Worm (Caenorhabditis elegans) whole organism, young adult: ENCODE measurements around the gene cpr-6.
A peak's percentile ranks its signal among the peaks of the same experiment; 100 is the strongest.

Experiments
- B0336.3 ChIP-seq: fragments of 200-800 bp; sonication (Bioruptor generic); IDR thresholded peaks from 2 replicates; pipeline ENCODE4 v1.3.6; 2022; ENCODE audit warnings: missing genetic modification characterization, missing compliant biosample characterization
- C17E4.6 ChIP-seq: fragments of 200-800 bp; sonication (Bioruptor generic); IDR thresholded peaks from 2 replicates; pipeline ENCODE4 v1.3.6; 2022; ENCODE audit warnings: missing genetic modification reagents, missing genetic modification characterization, missing compliant biosample characterization
- F22D6.2 ChIP-seq: sonication (generic microtip); optimal IDR thresholded peaks from 2 replicates; lab custom pipeline; 2016; ENCODE audit warnings: mild to moderate bottlenecking, missing genetic modification characterization, missing compliant biosample characterization
- F23B12.7 ChIP-seq: sonication (generic microtip); optimal IDR thresholded peaks from 2 replicates; lab custom pipeline; 2017; ENCODE audit warnings: missing genetic modification characterization, mild to moderate bottlenecking, missing compliant biosample characterization, antibody characterized with exemption, moderate library complexity; ENCODE audit not compliant: insufficient read depth
- F37B4.10 ChIP-seq: fragments of 200-800 bp; sonication (Bioruptor generic); IDR thresholded peaks from 2 replicates; pipeline ENCODE4 v1.3.6; 2022; ENCODE audit warnings: missing genetic modification characterization, missing compliant biosample characterization
- T07F8.4 ChIP-seq: sonication (generic microtip); optimal IDR thresholded peaks from 2 replicates; lab custom pipeline; 2016; ENCODE audit warnings: mild to moderate bottlenecking, missing genetic modification characterization, moderate library complexity, missing compliant biosample characterization
- Y53G8AR.9 ChIP-seq: fragments of 200-800 bp; sonication (Bioruptor generic); conservative IDR thresholded peaks from 2 replicates; pipeline ENCODE4 v1.3.6; 2022; ENCODE audit warnings: missing genetic modification reagents, missing genetic modification characterization, missing compliant biosample characterization
- Y95B8A.8 ChIP-seq: fragments of 200-800 bp; sonication (Bioruptor generic); IDR thresholded peaks from 2 replicates; pipeline ENCODE4 v1.3.6; 2022; ENCODE audit warnings: missing genetic modification reagents, missing genetic modification characterization, missing compliant biosample characterization
- ZK185.1 ChIP-seq: sonication (generic microtip); optimal IDR thresholded peaks from 2 replicates; lab custom pipeline; 2016; ENCODE audit warnings: mild to moderate bottlenecking, missing genetic modification characterization, missing compliant biosample characterization; ENCODE audit not compliant: poor library complexity, severe bottlenecking
- aptf-2 ChIP-seq: fragments of 200-800 bp; sonication (Bioruptor generic); conservative IDR thresholded peaks from 2 replicates; pipeline ENCODE4 v1.3.6; 2022; ENCODE audit warnings: missing genetic modification reagents, missing genetic modification characterization, missing compliant biosample characterization
- bed-1 ChIP-seq: fragments of 200-800 bp; sonication (Bioruptor generic); IDR thresholded peaks from 2 replicates; pipeline ENCODE4 v1.3.6; 2022; ENCODE audit warnings: missing genetic modification reagents, missing genetic modification characterization, missing compliant biosample characterization
- ceh-100 ChIP-seq: fragments of 200-800 bp; sonication (Bioruptor generic); IDR thresholded peaks from 2 replicates; pipeline ENCODE4 v1.3.6; 2022; ENCODE audit warnings: missing genetic modification reagents, missing genetic modification characterization, missing compliant biosample characterization
- efl-1 ChIP-seq: fragments of 150-350 bp; optimal IDR thresholded peaks from 2 replicates; lab custom pipeline; 2014; ENCODE audit warnings: missing biosample characterization, missing genetic modification reagents, missing genetic modification characterization
- egl-18 ChIP-seq: fragments of 200-800 bp; sonication (Bioruptor generic); IDR thresholded peaks from 2 replicates; pipeline ENCODE4 v1.3.6; 2022; ENCODE audit warnings: missing genetic modification reagents, missing genetic modification characterization, missing compliant biosample characterization
- egl-44 ChIP-seq: fragments of 200-800 bp; sonication (Bioruptor generic); IDR thresholded peaks from 2 replicates; pipeline ENCODE4 v1.3.6; 2022; ENCODE audit warnings: missing genetic modification reagents, missing genetic modification characterization, missing compliant biosample characterization
- egrh-3 ChIP-seq: fragments of 200-800 bp; sonication (Bioruptor generic); IDR thresholded peaks from 2 replicates; pipeline ENCODE4 v1.3.6; 2022; ENCODE audit warnings: missing genetic modification reagents, missing genetic modification characterization, missing compliant biosample characterization
- him-1 ChIP-seq: sonication (generic microtip); optimal IDR thresholded peaks from 2 replicates; lab custom pipeline; 2016; ENCODE audit warnings: missing genotype, missing genetic modification reagents, missing genetic modification characterization, missing compliant biosample characterization
- hsf-1 ChIP-seq: fragments of 200-800 bp; sonication (Bioruptor generic); IDR thresholded peaks from 2 replicates; pipeline ENCODE4 v1.3.6; 2022; ENCODE audit warnings: missing genetic modification reagents, missing genetic modification characterization, missing compliant biosample characterization
- lag-1 ChIP-seq: fragments of 200-800 bp; sonication (Bioruptor generic); IDR thresholded peaks from 2 replicates; pipeline ENCODE4 v1.3.6; 2022; ENCODE audit warnings: missing genetic modification reagents, missing genetic modification characterization, missing compliant biosample characterization
- let-526 ChIP-seq: fragments of 200-800 bp; sonication (Bioruptor generic); IDR thresholded peaks from 2 replicates; pipeline ENCODE4 v1.3.6; 2022; ENCODE audit warnings: missing genetic modification reagents, missing genetic modification characterization, missing compliant biosample characterization
- lin-40 ChIP-seq: sonication (generic microtip); optimal IDR thresholded peaks from 2 replicates; lab custom pipeline; 2016; ENCODE audit warnings: missing genetic modification characterization, mild to moderate bottlenecking, missing compliant biosample characterization, missing genotype, missing genetic modification reagents
- lir-1 ChIP-seq: fragments of 200-800 bp; sonication (Bioruptor generic); conservative IDR thresholded peaks from 2 replicates; pipeline ENCODE4 v1.3.6; 2022; ENCODE audit warnings: missing genetic modification reagents, missing genetic modification characterization, missing compliant biosample characterization
- mcd-1 ChIP-seq: fragments of 200-800 bp; sonication (Bioruptor generic); IDR thresholded peaks from 2 replicates; pipeline ENCODE4 v1.3.6; 2022; ENCODE audit warnings: missing genetic modification reagents, missing genetic modification characterization, missing compliant biosample characterization
- nhr-120 ChIP-seq: fragments of 200-800 bp; sonication (Bioruptor generic); IDR thresholded peaks from 2 replicates; pipeline ENCODE4 v1.3.6; 2022; ENCODE audit warnings: missing genetic modification characterization, missing compliant biosample characterization
- nhr-179 ChIP-seq: sonication (generic microtip); optimal IDR thresholded peaks from 2 replicates; lab custom pipeline; 2016; ENCODE audit warnings: mild to moderate bottlenecking, missing genetic modification characterization, missing compliant biosample characterization
- nhr-27 ChIP-seq: fragments of 200-800 bp; sonication (Bioruptor generic); optimal IDR thresholded peaks from 2 replicates; lab custom pipeline; 2018; ENCODE audit warnings: mild to moderate bottlenecking, missing genetic modification characterization, moderate library complexity, missing compliant biosample characterization
- nhr-80 ChIP-seq: sonication (generic microtip); optimal IDR thresholded peaks from 2 replicates; lab custom pipeline; 2016; ENCODE audit warnings: missing genetic modification characterization, missing compliant biosample characterization
- rpc-1 ChIP-seq, 2 experiments: fragments of 150-350 bp in 1 of 2; sonication (generic microtip) in 1 of 2; optimal IDR thresholded peaks; 2 replicates each; lab custom pipeline; 2014 to 2018; ENCODE audit warnings: missing biosample characterization in 1 of 2, missing genetic modification characterization in 1 of 2, missing genetic modification reagents in 1 of 2, missing genotype in 1 of 2
- unc-62 ChIP-seq: fragments of 150-350 bp; optimal IDR thresholded peaks from 2 replicates; lab custom pipeline; 2014; ENCODE audit warnings: missing biosample characterization, missing genetic modification reagents, missing genetic modification characterization
- ztf-22 ChIP-seq: fragments of 200-800 bp; sonication (Bioruptor generic); optimal IDR thresholded peaks from 2 replicates; lab custom pipeline; 2018; ENCODE audit warnings: mild to moderate bottlenecking, missing genetic modification characterization, moderate library complexity, missing compliant biosample characterization

cpr-6 gene

DNA sequence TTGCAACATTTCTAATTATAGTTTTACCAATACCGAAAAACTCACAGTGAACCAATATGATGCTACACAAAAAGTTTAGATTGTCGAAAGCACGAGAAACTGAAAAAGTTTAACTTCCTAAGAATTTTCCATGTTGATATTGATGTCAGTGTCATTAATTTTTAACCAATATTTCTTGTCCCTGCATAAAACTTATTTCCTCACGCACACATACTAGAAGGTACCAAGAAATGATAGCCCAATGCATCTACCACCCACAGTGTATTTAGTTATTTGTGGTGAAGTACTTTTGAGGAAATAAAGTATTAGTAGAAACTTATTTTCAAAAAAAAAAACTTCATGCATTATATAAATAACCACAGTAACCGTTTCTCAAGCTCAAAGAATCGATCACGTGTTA lies 24.4 kb downstream of the cpr-6 start, which contains the start of gene aexr-2:
aexr-2 (minus strand) TSS at position 101 of the 400 bp plus-strand sequence.
- TF ChIP-seq lag-1 = no peak
- TF ChIP-seq B0336.3 (GFP tag; lab: Robert Waterston, UW) = no peak
- no peak for TF ChIP-seq efl-1 (GFP tag; lab: Kevin White, UChicago)
- no peak for TF ChIP-seq let-526 (GFP tag; lab: Robert Waterston, UW)
- TF ChIP-seq ZK185.1 (tag; lab: Kevin White, UChicago) = no peak
- TF ChIP-seq lir-1 (GFP tag; lab: Robert Waterston, UW) = no peak
- TF ChIP-seq nhr-80 (tag; lab: Kevin White, UChicago) = no peak
- TF ChIP-seq egrh-3 (GFP tag; lab: Robert Waterston, UW) = no peak
- TF ChIP-seq lin-40 (tag; lab: Kevin White, UChicago) = no peak
- no peak for TF ChIP-seq nhr-179 (tag; lab: Kevin White, UChicago)
- no peak for TF ChIP-seq F22D6.2 (tag; lab: Kevin White, UChicago)
- no peak for TF ChIP-seq egl-44 (GFP tag; lab: Robert Waterston, UW)
- TF ChIP-seq T07F8.4 = no peak

DNA sequence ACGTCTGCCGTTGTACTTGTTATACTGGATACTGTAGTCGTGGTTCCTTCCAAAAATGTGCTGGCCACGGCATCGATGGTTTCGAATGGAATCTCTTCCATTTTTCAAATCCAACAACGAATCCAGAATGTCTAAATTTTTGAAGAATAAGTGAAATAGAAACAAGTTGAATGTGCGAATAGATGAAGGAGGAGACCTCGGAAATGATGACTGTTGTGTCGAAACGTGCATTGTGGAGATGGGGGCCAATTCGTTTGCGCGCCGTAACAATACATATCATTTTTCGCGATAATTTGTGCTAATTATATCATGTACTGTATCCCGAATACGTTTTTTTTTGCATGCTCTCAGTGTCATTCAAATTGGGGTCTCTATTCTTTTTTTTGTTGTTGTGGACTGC lies 28.2 kb downstream of the cpr-6 start, which contains the start of gene aexr-1:
aexr-1 (minus strand) TSS at position 101 of the 400 bp plus-strand sequence.
- 0 out of 2 replicates have a peak, but pooled peaks have one; percentile 33 for TF ChIP-seq bed-1 (GFP tag; lab: Robert Waterston, UW)
- TF ChIP-seq aptf-2 (GFP tag; lab: Robert Waterston, UW) = no peak
- TF ChIP-seq F37B4.10 (GFP tag; lab: Robert Waterston, UW) = no peak
- no peak for TF ChIP-seq lag-1
- TF ChIP-seq ztf-22 (GFP tag; lab: Kevin White, UChicago) = no peak
- TF ChIP-seq rpc-1 (optimal IDR thresholded peaks at IDR 0.05; lab: Kevin White, UChicago) = no peak
- no peak for TF ChIP-seq rpc-1 (tag; optimal IDR thresholded peaks at IDR 0.05; lab: Kevin White, UChicago)
- TF ChIP-seq mcd-1 (GFP tag; lab: Robert Waterston, UW) = no peak
- TF ChIP-seq nhr-80 (tag; lab: Kevin White, UChicago) = no peak

DNA sequence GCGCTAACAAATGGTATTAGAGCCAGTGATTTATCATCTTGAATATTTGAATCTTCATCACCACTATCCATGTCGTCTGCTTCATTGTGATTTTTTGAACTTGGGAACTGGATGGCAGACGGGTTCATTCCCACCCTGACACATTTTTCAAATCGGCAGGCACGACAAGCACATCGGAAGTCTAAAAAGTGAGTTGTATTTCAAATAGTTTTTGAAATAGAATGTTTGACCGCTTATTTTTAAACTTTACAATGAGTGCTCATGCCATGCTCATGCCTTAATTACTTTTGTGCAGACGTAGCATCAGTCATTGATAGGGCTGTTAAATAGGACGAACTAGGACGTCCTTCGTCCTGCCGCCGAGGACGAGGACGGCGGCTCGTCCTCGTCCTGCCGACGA lies 30.9 kb downstream of the cpr-6 start:
- TF ChIP-seq unc-62 (no peak), nhr-120 (GFP tag; lab: Robert Waterston, UW) (peak; percentile 72; the same call in 1 of the 2 replicates)

- TF ChIP-seq nhr-80 (tag; lab: Kevin White, UChicago) = peak; percentile 81
- TF ChIP-seq nhr-120 (GFP tag; lab: Robert Waterston, UW) = 0 out of 2 replicates have a peak, but pooled peaks have one; percentile 70
- TF ChIP-seq efl-1 (GFP tag; lab: Kevin White, UChicago) = no peak
Measured at ce11 chrX:6638985-6639573, 32.1 kb downstream of the cpr-6 start.

DNA sequence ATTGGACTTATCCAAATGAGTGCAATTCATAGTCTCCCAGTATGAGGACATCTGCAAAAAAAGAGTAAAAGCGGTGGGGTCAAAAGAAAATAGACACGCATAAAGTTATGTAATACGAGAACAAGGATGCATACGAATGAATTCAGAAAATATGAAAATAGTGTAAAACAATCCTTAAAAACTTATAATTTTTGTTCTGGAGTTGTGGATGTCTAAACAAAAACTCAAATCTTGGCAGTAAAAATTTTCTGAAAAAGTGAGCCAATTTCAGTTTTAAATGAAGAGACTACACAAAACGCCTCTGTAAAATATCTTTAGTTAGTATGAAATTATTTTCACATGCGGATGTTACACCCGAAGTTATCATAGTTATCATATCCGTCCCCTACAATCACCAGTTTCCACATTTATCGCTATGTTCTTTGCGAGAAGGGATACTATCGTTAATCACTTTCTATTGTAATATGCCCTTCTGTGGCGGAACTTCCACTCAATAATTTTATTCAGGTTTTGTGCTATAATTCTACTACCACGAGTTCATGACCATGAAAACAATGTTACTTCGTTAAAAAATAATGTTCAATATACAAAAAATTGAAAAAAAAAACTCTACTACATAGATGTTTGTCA lies 33.7 kb downstream of the cpr-6 start, which contains the start of gene nhr-120:
nhr-120 (minus strand) TSS at position 51 of the 630 bp plus-strand sequence.
- TF ChIP-seq him-1 (tag; lab: Kevin White, UChicago) (no peak), egl-18 (no peak), lir-1 (GFP tag; lab: Robert Waterston, UW) (no peak), Y53G8AR.9 (no peak), ceh-100 (no peak)

DNA sequence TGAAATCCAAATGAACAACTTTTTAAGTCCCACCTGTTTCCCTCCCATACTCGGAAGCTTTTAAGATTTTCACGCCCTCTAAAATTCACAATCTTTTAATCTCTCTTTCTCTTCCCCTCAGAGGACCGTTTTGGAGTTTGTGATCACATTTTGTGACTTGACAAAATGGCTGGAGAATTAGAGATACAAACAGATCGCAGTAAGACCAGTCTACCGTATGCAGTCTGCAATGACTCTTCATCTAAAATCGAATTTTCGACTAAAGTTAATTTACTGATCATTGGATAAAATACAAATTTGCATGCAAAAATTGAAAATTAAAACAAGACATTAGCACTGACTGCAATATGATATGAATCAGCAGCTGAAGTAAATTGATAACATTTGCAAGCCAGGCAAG lies 34.5 kb downstream of the cpr-6 start:
- TF ChIP-seq nhr-80 (tag; lab: Kevin White, UChicago) (peak; percentile 33), C17E4.6 (GFP tag; lab: Robert Waterston, UW) (no peak), F23B12.7 (tag; lab: Kevin White, UChicago) (no peak), nhr-179 (tag; lab: Kevin White, UChicago) (no peak), Y95B8A.8 (GFP tag; lab: Robert Waterston, UW) (no peak), hsf-1 (GFP tag; lab: Robert Waterston, UW) (no peak), nhr-27 (no peak)
